Fruit fly (Drosophila melanogaster) whole organism, adult: ENCODE data around the gene Daao2.
A peak's percentile ranks its signal among the peaks of the same experiment; 100 is the strongest.

Experiments used
- CG12768 ChIP-seq: fragments of 200-800 bp; sonication (Bioruptor generic); optimal IDR thresholded peaks from 2 replicates; lab custom pipeline; 2017; ENCODE audit warnings: missing biosample characterization, missing genetic modification characterization, mild to moderate bottlenecking, moderate library complexity, missing genetic modification reagents
- CG5204 ChIP-seq: fragments of 200-800 bp; sonication (Bioruptor generic); optimal IDR thresholded peaks from 2 replicates; lab custom pipeline; 2016; ENCODE audit warnings: missing biosample characterization, missing genetic modification characterization
- CG7101 ChIP-seq: fragments of 200-800 bp; sonication (Bioruptor generic); optimal IDR thresholded peaks from 2 replicates; lab custom pipeline; 2018; ENCODE audit warnings: missing biosample characterization, mild to moderate bottlenecking, missing genetic modification characterization, moderate library complexity
- Clk ChIP-seq: fragments of 200-800 bp; sonication (Bioruptor generic); optimal IDR thresholded peaks from 2 replicates; lab custom pipeline; 2017; ENCODE audit warnings: missing biosample characterization, missing genetic modification characterization
- bab1 ChIP-seq: fragments of 200-800 bp; sonication (Bioruptor generic); optimal IDR thresholded peaks from 3 replicates; lab custom pipeline; 2019; ENCODE audit warnings: missing biosample characterization, mild to moderate bottlenecking, missing genetic modification characterization, moderate library complexity
- cic ChIP-seq: fragments of 200-800 bp; sonication (Bioruptor generic); optimal IDR thresholded peaks from 2 replicates; lab custom pipeline; 2017; ENCODE audit warnings: missing biosample characterization, mild to moderate bottlenecking, missing genetic modification characterization, moderate library complexity
- cnc ChIP-seq, 2 experiments: fragments of >200 bp; optimal IDR thresholded peaks; 2 replicates each; lab custom pipeline; 2017
- kay ChIP-seq: fragments of 200-800 bp; sonication (Bioruptor generic); peaks from one replicate; lab custom pipeline; 2016; ENCODE audit warnings: missing biosample characterization, missing genetic modification characterization, borderline replicate concordance
- ovo ChIP-seq: fragments of 200-800 bp; sonication (Bioruptor generic); optimal IDR thresholded peaks from 2 replicates; lab custom pipeline; 2016; ENCODE audit warnings: missing biosample characterization, missing genetic modification characterization
- pad ChIP-seq: fragments of 200-800 bp; sonication (Bioruptor generic); optimal IDR thresholded peaks from 3 replicates; lab custom pipeline; 2017; ENCODE audit warnings: missing biosample characterization, missing genetic modification characterization, mild to moderate bottlenecking, moderate library complexity, missing genetic modification reagents

DNA sequence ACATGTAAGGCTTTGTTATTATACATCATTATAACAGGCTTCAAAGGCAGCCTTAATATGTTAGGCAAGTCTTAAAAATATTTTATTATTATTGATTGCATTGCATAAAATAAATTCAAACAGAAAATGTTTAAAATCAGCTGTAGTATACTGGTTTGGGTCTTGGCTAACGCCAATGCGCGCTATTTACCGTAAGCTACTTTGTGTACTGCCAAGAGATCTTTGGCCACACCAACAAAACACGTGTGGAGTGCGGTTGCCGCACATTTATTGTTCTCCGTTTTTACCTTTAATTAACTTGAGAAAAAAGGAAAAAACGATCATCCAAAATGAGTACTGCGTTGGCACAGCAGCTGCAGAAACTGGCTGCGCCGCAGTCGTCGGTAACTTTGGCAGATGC is 51.1 kb downstream of the Daao2 start:
- TF ChIP-seq pad (GFP tag; lab: Kevin White, UChicago) (no peak), cnc (optimal IDR thresholded peaks at IDR 0.05; lab: Kevin White, UChicago) (no peak), kay (GFP tag; lab: Kevin White, UChicago) (no peak), CG5204 (GFP tag; lab: Kevin White, UChicago) (no peak), ovo (GFP tag; lab: Kevin White, UChicago) (peak; percentile 71), bab1 (GFP tag; lab: Kevin White, UChicago) (peak; percentile 19), CG12768 (GFP tag; lab: Kevin White, UChicago) (no peak), Clk (GFP tag; lab: Kevin White, UChicago) (no peak), CG7101 (tag; lab: Kevin White, UChicago) (peak; percentile 6), cic (GFP tag; lab: Kevin White, UChicago) (no peak)
